Fruit fly (Drosophila melanogaster) whole organism, pupa: ENCODE measurements around the gene CG13314.

ENCODE experiments used
- CG10348 ChIP-seq: fragments of 200-800 bp; sonication (Bioruptor generic); IDR thresholded peaks from 2 replicates; pipeline ENCODE4 v1.3.6; 2022; ENCODE audit warnings: missing biosample characterization, missing genetic modification characterization
- CG12605 ChIP-seq: fragments of 200-800 bp; sonication (Bioruptor generic); IDR thresholded peaks from 2 replicates; pipeline ENCODE4 v1.3.6; 2022; ENCODE audit warnings: missing biosample characterization, missing genetic modification characterization
- CG13204 ChIP-seq: fragments of 200-800 bp; sonication (Bioruptor generic); optimal IDR thresholded peaks from 2 replicates; lab custom pipeline; 2018; ENCODE audit warnings: missing biosample characterization, mild to moderate bottlenecking, missing genetic modification characterization, moderate library complexity
- CG14655 ChIP-seq: fragments of 200-800 bp; sonication (Bioruptor generic); optimal IDR thresholded peaks from 3 replicates; lab custom pipeline; 2017; ENCODE audit warnings: mild to moderate bottlenecking, missing biosample characterization, missing genetic modification reagents, missing genetic modification characterization
- CG15710 ChIP-seq: fragments of 200-800 bp; sonication (Bioruptor generic); optimal IDR thresholded peaks from 2 replicates; lab custom pipeline; 2018; ENCODE audit warnings: missing biosample characterization, mild to moderate bottlenecking, missing genetic modification characterization, moderate library complexity
- CG17806 ChIP-seq: fragments of 200-800 bp; sonication (Bioruptor generic); optimal IDR thresholded peaks from 2 replicates; lab custom pipeline; 2018; ENCODE audit warnings: missing biosample characterization, mild to moderate bottlenecking, missing genetic modification characterization, moderate library complexity
- CG32121 ChIP-seq: fragments of 200-800 bp; sonication (Bioruptor generic); IDR thresholded peaks from 2 replicates; pipeline ENCODE4 v1.3.6; 2022; ENCODE audit warnings: missing biosample characterization, missing genetic modification characterization
- CG34367 ChIP-seq: fragments of 200-800 bp; sonication (Bioruptor generic); optimal IDR thresholded peaks from 2 replicates; lab custom pipeline; 2018; ENCODE audit warnings: missing biosample characterization, mild to moderate bottlenecking, missing genetic modification characterization
- CG4496 ChIP-seq: fragments of 200-800 bp; sonication (Bioruptor generic); IDR thresholded peaks from 3 replicates; pipeline ENCODE4 v1.3.6; 2022; ENCODE audit warnings: missing biosample characterization, missing genetic modification characterization
- CG8159 ChIP-seq: fragments of 200-800 bp; sonication (Bioruptor generic); optimal IDR thresholded peaks from 3 replicates; lab custom pipeline; 2018; ENCODE audit warnings: missing biosample characterization, mild to moderate bottlenecking, missing genetic modification characterization, moderate library complexity
- CG8301 ChIP-seq: fragments of 200-800 bp; sonication (Bioruptor generic); optimal IDR thresholded peaks from 2 replicates; lab custom pipeline; 2018; ENCODE audit warnings: missing biosample characterization, mild to moderate bottlenecking, missing genetic modification characterization
- CG9948 ChIP-seq: fragments of 200-800 bp; sonication (Bioruptor generic); optimal IDR thresholded peaks from 2 replicates; lab custom pipeline; 2018; ENCODE audit warnings: missing biosample characterization, mild to moderate bottlenecking, missing genetic modification characterization, moderate library complexity
- D1 ChIP-seq: fragments of 200-800 bp; sonication (Bioruptor generic); optimal IDR thresholded peaks from 2 replicates; lab custom pipeline; 2018; ENCODE audit warnings: missing biosample characterization, mild to moderate bottlenecking, missing genetic modification characterization, moderate library complexity
- EcR ChIP-seq: fragments of 200-800 bp; sonication (Bioruptor generic); optimal IDR thresholded peaks from 3 replicates; lab custom pipeline; 2019; ENCODE audit warnings: missing biosample characterization, missing genetic modification characterization, mild to moderate bottlenecking, moderate library complexity, missing genetic modification reagents
- Ets98B ChIP-seq: fragments of 200-800 bp; sonication (Bioruptor generic); IDR thresholded peaks from 2 replicates; pipeline ENCODE4 v1.3.6; 2022; ENCODE audit warnings: missing biosample characterization, missing genetic modification characterization
- Pif1A ChIP-seq: fragments of 200-800 bp; sonication (Bioruptor generic); optimal IDR thresholded peaks from 3 replicates; lab custom pipeline; 2016; ENCODE audit warnings: missing biosample characterization, missing genetic modification characterization
- Pif1B ChIP-seq: fragments of 200-800 bp; sonication (Bioruptor generic); optimal IDR thresholded peaks from 3 replicates; lab custom pipeline; 2016; ENCODE audit warnings: missing biosample characterization, missing genetic modification characterization
- Snoo ChIP-seq: fragments of 200-800 bp; sonication (Bioruptor generic); optimal IDR thresholded peaks from 3 replicates; lab custom pipeline; 2017; ENCODE audit warnings: missing biosample characterization, mild to moderate bottlenecking, missing genetic modification characterization, inconsistent platforms
- fd96Ca ChIP-seq: fragments of 200-800 bp; sonication (Bioruptor generic); IDR thresholded peaks from 3 replicates; pipeline ENCODE4 v1.3.6; 2022; ENCODE audit warnings: missing biosample characterization, missing genetic modification characterization
- gl ChIP-seq: fragments of 200-800 bp; sonication (Bioruptor generic); optimal IDR thresholded peaks from 2 replicates; lab custom pipeline; 2018; ENCODE audit warnings: missing biosample characterization, mild to moderate bottlenecking, missing genetic modification characterization
- rn ChIP-seq: fragments of 200-800 bp; sonication (Bioruptor generic); IDR thresholded peaks from 2 replicates; pipeline ENCODE4 v1.3.6; 2022; ENCODE audit warnings: missing biosample characterization, missing genetic modification characterization

CG13314 gene

DNA sequence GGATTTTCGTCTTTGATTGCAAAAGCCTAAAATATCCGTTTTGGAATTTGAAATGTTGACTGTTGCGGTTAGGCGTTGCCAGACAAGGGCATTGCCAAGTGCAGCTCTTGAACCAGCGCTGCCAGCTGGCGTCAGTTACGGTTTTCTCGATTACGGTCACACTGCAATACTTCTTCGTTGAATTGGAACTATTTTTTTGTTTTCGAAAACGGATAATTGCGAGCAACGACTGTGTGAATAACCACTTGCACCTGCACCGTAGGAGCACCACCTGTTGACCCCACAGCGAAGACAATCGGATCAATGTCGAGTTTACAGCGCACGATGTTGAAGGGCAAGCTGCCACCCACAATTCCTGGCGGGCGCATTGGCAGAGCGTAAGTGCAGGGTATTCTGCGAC, 5.0 kb downstream of the CG13314 start, which contains the start of gene CG5068:
Gene CG5068, plus strand, starts transcription at position 129 of the 400 bp plus-strand sequence.
- no peak for TF ChIP-seq CG4496
- no peak for TF ChIP-seq D1 (tag; lab: Kevin White, UChicago)
- no peak for TF ChIP-seq CG10348 (GFP tag; lab: Robert Waterston, UW)
- TF ChIP-seq CG8301 (tag; lab: Kevin White, UChicago) = no peak
- TF ChIP-seq CG9948 (tag; lab: Kevin White, UChicago) = no peak

DNA sequence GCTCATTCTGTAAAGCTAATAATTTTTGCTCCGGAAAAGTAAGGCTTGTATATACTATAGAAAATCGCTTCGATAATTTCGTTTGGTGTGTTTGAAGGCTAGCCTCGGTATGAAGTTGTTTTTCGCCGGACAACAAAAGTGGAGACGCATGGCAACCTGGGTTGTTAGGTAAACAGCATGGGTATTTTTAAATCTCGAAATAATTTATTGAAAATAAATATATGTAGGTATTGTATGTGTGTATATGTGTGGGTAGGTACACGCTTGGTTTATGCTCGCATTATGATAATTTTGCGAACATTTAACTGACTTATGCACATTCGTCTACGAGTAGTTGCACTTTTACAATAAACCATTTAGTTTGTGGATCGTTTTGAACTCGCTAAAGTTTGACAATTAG, 8.5 kb downstream of the CG13314 start, which contains the start of gene CG5280:
Gene CG5280, minus strand, starts transcription at position 101 of the 400 bp plus-strand sequence.
- TF ChIP-seq CG12605 (GFP tag; lab: Robert Waterston, UW) = no peak
- TF ChIP-seq D1 (tag; lab: Kevin White, UChicago) = no peak
- TF ChIP-seq Pif1B (GFP tag; lab: Kevin White, UChicago) = no peak
- no peak for TF ChIP-seq Pif1A (GFP tag; lab: Kevin White, UChicago)
- TF ChIP-seq CG32121 = no peak

DNA sequence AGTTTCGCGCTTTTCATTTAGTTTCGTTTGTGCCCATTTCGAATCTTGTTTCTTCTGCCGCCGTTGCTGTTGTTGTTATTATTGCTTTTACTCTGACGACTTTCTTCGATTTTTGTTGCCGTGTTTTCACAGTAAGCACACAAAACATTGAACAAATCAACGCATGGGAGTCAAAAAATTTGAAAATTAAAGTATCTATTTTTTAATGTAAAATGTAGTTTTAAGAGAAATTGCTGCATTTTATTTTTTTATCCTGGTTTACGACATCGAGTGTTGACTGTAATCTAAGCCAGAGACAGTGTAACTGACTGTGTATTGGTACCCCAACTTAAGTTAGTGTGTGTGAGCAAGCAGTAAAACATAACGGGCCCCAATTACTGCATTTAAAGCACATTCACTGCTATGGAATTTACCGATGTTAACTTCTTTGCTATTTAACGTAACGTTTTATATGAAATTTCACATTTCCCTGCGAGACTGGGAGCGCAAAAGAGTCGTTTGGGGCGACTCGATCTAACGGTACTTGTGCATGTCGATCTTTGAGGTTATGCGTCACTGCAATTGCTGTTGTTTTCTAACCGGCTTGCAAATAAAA, 14.7 kb downstream of the CG13314 start:
- peak; percentile 67 for TF ChIP-seq CG10348 (GFP tag; lab: Robert Waterston, UW)
- no peak for TF ChIP-seq D1 (tag; lab: Kevin White, UChicago)
- TF ChIP-seq CG9948 (tag; lab: Kevin White, UChicago) = peak; percentile 58
- no peak for TF ChIP-seq Pif1A (GFP tag; lab: Kevin White, UChicago)
- TF ChIP-seq CG12605 (GFP tag; lab: Robert Waterston, UW) = peak; percentile 92
- TF ChIP-seq Pif1B (GFP tag; lab: Kevin White, UChicago) = no peak
- TF ChIP-seq rn (GFP tag; lab: Robert Waterston, UW) = peak; percentile 79
- TF ChIP-seq CG8301 (tag; lab: Kevin White, UChicago) = peak; percentile 92
- no peak for TF ChIP-seq CG14655 (GFP tag; lab: Kevin White, UChicago)
- no peak for TF ChIP-seq EcR (GFP tag; lab: Kevin White, UChicago)
- TF ChIP-seq CG34367 = peak; percentile 31
- peak; percentile 58 for TF ChIP-seq CG15710 (tag; lab: Kevin White, UChicago)
- TF ChIP-seq CG8159 = no peak
- TF ChIP-seq CG32121 = peak; percentile 95
- TF ChIP-seq gl (tag; lab: Kevin White, UChicago) = no peak
- TF ChIP-seq CG17806 (tag; lab: Kevin White, UChicago) = peak; percentile 74
- TF ChIP-seq Snoo (tag; lab: Kevin White, UChicago) = peak; percentile 79
- TF ChIP-seq fd96Ca (GFP tag; lab: Robert Waterston, UW) = peak; percentile 79; the same call in 2 of the 3 replicates
- TF ChIP-seq CG4496 = peak; percentile 94
- TF ChIP-seq CG13204 (GFP tag; lab: Kevin White, UChicago) = no peak
- peak; percentile 97 for TF ChIP-seq Ets98B

DNA sequence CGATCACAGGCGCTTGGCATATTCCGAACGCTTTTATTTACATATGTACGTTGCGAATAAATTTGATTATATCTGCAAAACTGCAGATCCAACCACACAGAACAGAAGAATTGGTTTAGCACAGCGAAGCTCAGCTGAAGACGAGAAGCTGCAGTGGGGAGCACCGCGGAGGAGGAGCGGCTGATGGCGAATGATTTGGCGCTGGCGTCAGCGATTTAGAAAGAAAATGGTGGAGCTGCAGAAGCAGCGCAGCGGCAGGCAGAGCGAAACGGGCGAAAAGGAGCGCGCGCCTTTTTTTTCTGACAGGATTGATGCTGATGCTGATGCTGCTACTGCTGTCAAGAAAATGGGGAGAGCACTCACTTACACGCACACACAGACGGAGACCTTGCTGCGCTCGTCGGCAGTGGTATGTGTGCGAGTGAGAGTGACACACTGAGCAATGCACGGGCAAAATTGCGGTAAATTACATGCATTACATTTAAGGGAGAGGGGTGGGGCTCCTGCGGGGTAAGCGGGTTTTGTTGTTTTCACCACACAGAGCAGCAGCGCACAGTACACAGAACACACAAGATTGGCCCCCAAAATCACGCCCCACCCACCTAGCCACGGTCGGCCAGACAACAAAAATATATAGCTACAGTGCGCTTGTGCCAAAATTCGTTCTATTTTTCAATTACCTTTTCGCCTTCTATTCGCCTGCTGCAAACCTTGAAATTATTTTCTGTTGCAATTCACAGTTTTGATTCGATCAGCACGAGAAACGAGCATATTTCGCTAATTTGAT, 15.5 kb downstream of the CG13314 start:
- TF ChIP-seq CG10348 (GFP tag; lab: Robert Waterston, UW) (no peak), CG32121 (peak; percentile 22; the same call in 1 of the 2 replicates), fd96Ca (GFP tag; lab: Robert Waterston, UW) (no peak), CG4496 (no peak; the same call in none of the 3 replicates), CG17806 (tag; lab: Kevin White, UChicago) (no peak), Ets98B (peak; percentile 43; the same call in 1 of the 2 replicates), CG13204 (GFP tag; lab: Kevin White, UChicago) (peak; percentile 85), CG8159 (no peak), CG15710 (tag; lab: Kevin White, UChicago) (no peak), gl (tag; lab: Kevin White, UChicago) (no peak), CG14655 (GFP tag; lab: Kevin White, UChicago) (no peak), Snoo (tag; lab: Kevin White, UChicago) (no peak), D1 (tag; lab: Kevin White, UChicago) (no peak), Pif1B (GFP tag; lab: Kevin White, UChicago) (no peak), CG34367 (no peak), Pif1A (GFP tag; lab: Kevin White, UChicago) (no peak), EcR (GFP tag; lab: Kevin White, UChicago) (peak; percentile 23), CG9948 (tag; lab: Kevin White, UChicago) (no peak), CG12605 (GFP tag; lab: Robert Waterston, UW) (no peak), rn (GFP tag; lab: Robert Waterston, UW) (no peak), CG8301 (tag; lab: Kevin White, UChicago) (no peak)

DNA sequence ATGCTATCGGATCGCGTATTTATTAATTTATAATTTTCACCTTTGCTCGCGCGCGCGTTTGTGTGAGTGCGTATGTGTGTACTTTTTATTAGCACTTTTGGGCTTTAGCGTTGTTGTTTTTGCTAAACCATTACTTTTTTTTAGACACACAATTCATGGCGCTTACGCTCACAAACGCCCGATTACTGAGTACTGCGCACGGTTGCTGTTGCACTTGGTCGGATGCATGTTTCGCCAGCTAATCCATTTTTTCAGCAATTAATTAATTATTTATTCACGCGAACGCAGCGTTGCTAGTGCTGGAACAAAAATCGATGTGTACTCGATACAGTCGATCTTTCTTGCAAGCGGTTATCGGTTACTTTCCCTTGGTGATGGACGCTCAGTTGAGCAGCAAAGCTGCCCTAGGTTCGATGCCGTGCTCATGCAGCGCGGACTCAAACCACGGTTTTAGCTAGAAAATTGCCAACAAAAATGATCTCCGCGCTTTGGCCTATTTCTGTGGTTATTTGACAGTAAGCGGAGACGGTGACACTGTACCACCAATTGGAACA, 16.2 kb downstream of the CG13314 start, which contains the start of the genes smg and CG5087:
Gene smg, minus strand, starts transcription at position 304 of the 554 bp plus-strand sequence.
Gene CG5087, plus strand, starts transcription at position 499 of the 554 bp plus-strand sequence.
- TF ChIP-seq rn (GFP tag; lab: Robert Waterston, UW) (0 out of 2 replicates have a peak, but pooled peaks have one; percentile 10), CG13204 (GFP tag; lab: Kevin White, UChicago) (no peak), CG32121 (peak; percentile 22; the same call in 1 of the 2 replicates), CG4496 (no peak), CG12605 (GFP tag; lab: Robert Waterston, UW) (no peak), Pif1A (GFP tag; lab: Kevin White, UChicago) (no peak), EcR (GFP tag; lab: Kevin White, UChicago) (no peak), CG14655 (GFP tag; lab: Kevin White, UChicago) (no peak)
